Fruit fly (Drosophila melanogaster): ENCODE results near the gene lmgB.
A peak's percentile ranks its signal among the peaks of the same experiment; 100 is the strongest.

The lmgB gene

dm6 chr2L:8477971-8478370 lies 50.4 kb downstream of the lmgB start (continued):
- TF ChIP-seq HLH54F (GFP tag; optimal IDR thresholded peaks at IDR 0.05): peak; percentile 1
- peak; percentile 12 for TF ChIP-seq trem (tag; optimal IDR thresholded peaks at IDR 0.05)
- no peak for TF ChIP-seq org-1 (GFP tag; optimal IDR thresholded peaks at IDR 0.05)
- no peak for TF ChIP-seq CG1024 (GFP tag; IDR thresholded peaks at IDR 0.05)
- no peak for TF ChIP-seq CG7556 (GFP tag; optimal IDR thresholded peaks at IDR 0.05)
- TF ChIP-seq HmgD (GFP tag; optimal IDR thresholded peaks at IDR 0.05): peak; percentile 84
- TF ChIP-seq Antp (GFP tag; optimal IDR thresholded peaks at IDR 0.05): no peak
- TF ChIP-seq CG6272 (GFP tag; IDR thresholded peaks at IDR 0.05): 0 out of 2 replicates have a peak, but pooled peaks have one; percentile 12
- no peak for TF ChIP-seq her (GFP tag; optimal IDR thresholded peaks at IDR 0.05)
- TF ChIP-seq ems (GFP tag; optimal IDR thresholded peaks at IDR 0.05): no peak

- no peak for TF ChIP-seq CG14965 (GFP tag; optimal IDR thresholded peaks at IDR 0.05; ENCODE audit: borderline replicate concordance)
- no peak for TF ChIP-seq BEAF-32 (GFP tag; optimal IDR thresholded peaks at IDR 0.05)
- TF ChIP-seq CG9932 (GFP tag; IDR thresholded peaks at IDR 0.05): no peak
- TF ChIP-seq Gug (GFP tag; IDR thresholded peaks at IDR 0.05): no peak
- no peak for TF ChIP-seq ase (GFP tag; IDR thresholded peaks at IDR 0.05)
- no peak for TF ChIP-seq CG11456 (GFP tag; IDR thresholded peaks at IDR 0.05)
- TF ChIP-seq sens (GFP tag): no peak
- no peak for TF ChIP-seq CG1647 (GFP tag; optimal IDR thresholded peaks at IDR 0.05)
- TF ChIP-seq Blimp-1 (GFP tag; optimal IDR thresholded peaks at IDR 0.05): no peak
- TF ChIP-seq btn (GFP tag; optimal IDR thresholded peaks at IDR 0.05): no peak
- no peak for TF ChIP-seq YL-1 (GFP tag; optimal IDR thresholded peaks at IDR 0.05)
- no peak for TF ChIP-seq Hr78 (GFP tag; optimal IDR thresholded peaks at IDR 0.05)
- no peak for TF ChIP-seq Taf1 (GFP tag; IDR thresholded peaks at IDR 0.05)
- TF ChIP-seq hb (GFP tag; IDR thresholded peaks at IDR 0.05; ENCODE audit: partially characterized antibody): no peak
- TF ChIP-seq Kr (GFP tag; optimal IDR thresholded peaks at IDR 0.05): no peak
- no peak for TF ChIP-seq unc-4 (GFP tag; IDR thresholded peaks at IDR 0.05; ENCODE audit: partially characterized antibody)
- no peak for TF ChIP-seq slp2 (GFP tag; optimal IDR thresholded peaks at IDR 0.05)
- TF ChIP-seq psq (GFP tag; optimal IDR thresholded peaks at IDR 0.05): no peak
- TF ChIP-seq lilli (GFP tag; optimal IDR thresholded peaks at IDR 0.05): no peak
- TF ChIP-seq org-1 (GFP tag; optimal IDR thresholded peaks at IDR 0.05): no peak
Observed at dm6 chr2L:8477049-8477448, 51.4 kb downstream of the lmgB start, which contains the start of gene CheA29a. Gene CheA29a, plus strand, starts transcription at chr2L:8477349.
